Fruit fly (Drosophila melanogaster) whole organism, embryonic: ENCODE data around the gene Mettl4.

ENCODE experiments used
- ATbp ChIP-seq: fragments of 200-800 bp; sonication (Bioruptor generic); optimal IDR thresholded peaks from 2 replicates; lab custom pipeline; 2017; ENCODE audit warnings: missing biosample characterization, mild to moderate bottlenecking, missing genetic modification characterization, missing genetic modification reagents
- Abd-B ChIP-seq: fragments of 200-800 bp; sonication (Bioruptor generic); optimal IDR thresholded peaks from 2 replicates; lab custom pipeline; 2018; ENCODE audit warnings: missing biosample characterization, mild to moderate bottlenecking, missing genetic modification characterization, moderate library complexity
- CG10654 ChIP-seq: fragments of 200-800 bp; sonication (Bioruptor generic); optimal IDR thresholded peaks from 2 replicates; lab custom pipeline; 2016; ENCODE audit warnings: missing biosample characterization, missing genetic modification characterization
- CG11504 ChIP-seq: fragments of 200-800 bp; sonication (Bioruptor generic); optimal IDR thresholded peaks from 3 replicates; lab custom pipeline; 2019; ENCODE audit warnings: missing biosample characterization, mild to moderate bottlenecking, missing genetic modification characterization, moderate library complexity
- CG12155 ChIP-seq: fragments of 200-800 bp; sonication (Bioruptor generic); optimal IDR thresholded peaks from 3 replicates; lab custom pipeline; 2016; ENCODE audit warnings: missing biosample characterization, missing genetic modification characterization
- CG12299 ChIP-seq: fragments of 200-800 bp; sonication (Bioruptor generic); optimal IDR thresholded peaks from 2 replicates; lab custom pipeline; 2018; ENCODE audit warnings: missing biosample characterization, mild to moderate bottlenecking, missing genetic modification characterization
- CG13624 ChIP-seq: fragments of 200-800 bp; sonication (Bioruptor generic); optimal IDR thresholded peaks from 2 replicates; lab custom pipeline; 2016; ENCODE audit warnings: missing biosample characterization, missing genetic modification characterization
- CG16813 ChIP-seq: fragments of 200-800 bp; sonication (Bioruptor generic); IDR thresholded peaks from 3 replicates; pipeline ENCODE4 v1.3.6; 2022; ENCODE audit warnings: missing biosample characterization, missing genetic modification characterization; ENCODE audit not compliant: partially characterized antibody
- CG33213 ChIP-seq: fragments of 200-800 bp; sonication (Bioruptor generic); optimal IDR thresholded peaks from 3 replicates; lab custom pipeline; 2016; ENCODE audit warnings: missing biosample characterization, missing genetic modification characterization
- CG3726 ChIP-seq: fragments of 200-800 bp; sonication (Bioruptor generic); IDR thresholded peaks from 3 replicates; pipeline ENCODE4, ENCODE4 v1.3.6; 2022; ENCODE audit warnings: missing biosample characterization, missing genetic modification characterization
- CG42726 ChIP-seq: fragments of 200-800 bp; sonication (Bioruptor generic); IDR thresholded peaks from 2 replicates; pipeline ENCODE4 v1.3.6; 2022; ENCODE audit warnings: missing biosample characterization, missing genetic modification characterization; ENCODE audit not compliant: partially characterized antibody
- CG4282 ChIP-seq: fragments of 200-800 bp; sonication (Bioruptor generic); optimal IDR thresholded peaks from 2 replicates; lab custom pipeline; 2016; ENCODE audit warnings: missing biosample characterization, missing genetic modification characterization
- CG6254 ChIP-seq: fragments of 200-800 bp; sonication (Bioruptor generic); optimal IDR thresholded peaks from 3 replicates; lab custom pipeline; 2017; ENCODE audit warnings: mild to moderate bottlenecking, missing biosample characterization, missing genetic modification reagents, missing genetic modification characterization
- CG6791 ChIP-seq: fragments of 200-800 bp; sonication (Bioruptor generic); IDR thresholded peaks from 3 replicates; pipeline ENCODE4 v1.3.6; 2022; ENCODE audit warnings: missing biosample characterization, missing genetic modification characterization; ENCODE audit not compliant: partially characterized antibody
- CG7745 ChIP-seq: fragments of 200-800 bp; sonication (Bioruptor generic); optimal IDR thresholded peaks from 2 replicates; lab custom pipeline; 2018; ENCODE audit warnings: missing biosample characterization, mild to moderate bottlenecking, missing genetic modification characterization, moderate library complexity
- CG7928 ChIP-seq: fragments of 200-800 bp; sonication (Bioruptor generic); optimal IDR thresholded peaks from 2 replicates; lab custom pipeline; 2017; ENCODE audit warnings: missing biosample characterization, mild to moderate bottlenecking, missing genetic modification characterization
- CG9817 ChIP-seq: fragments of 200-800 bp; sonication (Bioruptor generic); optimal IDR thresholded peaks from 2 replicates; lab custom pipeline; 2018; ENCODE audit warnings: missing biosample characterization, mild to moderate bottlenecking, missing genetic modification characterization, moderate library complexity
- D ChIP-seq, 2 experiments: fragments of 200-800 bp in 1 of 2; fragments of >200 bp in 1 of 2; sonication (Bioruptor generic) in 1 of 2; optimal IDR thresholded peaks; 2 replicates in 1 of 2; 3 replicates in 1 of 2; lab custom pipeline; 2017; ENCODE audit warnings: mild to moderate bottlenecking in 1 of 2, missing biosample characterization in 1 of 2, missing genetic modification characterization in 1 of 2, missing genetic modification reagents in 1 of 2
- Deaf1 ChIP-seq: fragments of 200-800 bp; optimal IDR thresholded peaks from 3 replicates; lab custom pipeline; 2019; ENCODE audit warnings: missing biosample characterization, mild to moderate bottlenecking, missing genetic modification characterization, moderate library complexity
- E2f2 ChIP-seq: fragments of 200-800 bp; sonication (Bioruptor generic); IDR thresholded peaks from 2 replicates; pipeline ENCODE4 v1.3.6; 2022; ENCODE audit warnings: missing biosample characterization, missing genetic modification characterization
- Fer1 ChIP-seq: fragments of 200-800 bp; sonication (Bioruptor generic); optimal IDR thresholded peaks from 2 replicates; lab custom pipeline; 2017; ENCODE audit warnings: missing biosample characterization, mild to moderate bottlenecking, missing genetic modification characterization
- HLH54F ChIP-seq: fragments of 200-800 bp; sonication (Bioruptor generic); optimal IDR thresholded peaks from 3 replicates; lab custom pipeline; 2016; ENCODE audit warnings: missing biosample characterization, missing genetic modification characterization
- HmgZ ChIP-seq: fragments of 200-800 bp; sonication (Bioruptor generic); optimal IDR thresholded peaks from 2 replicates; lab custom pipeline; 2018; ENCODE audit warnings: missing biosample characterization, mild to moderate bottlenecking, missing genetic modification characterization
- Hsf ChIP-seq: fragments of 200-800 bp; sonication (Bioruptor generic); optimal IDR thresholded peaks from 3 replicates; lab custom pipeline; 2016; ENCODE audit warnings: missing biosample characterization, missing genetic modification characterization
- Lpt ChIP-seq: fragments of >200 bp; optimal IDR thresholded peaks from 2 replicates; lab custom pipeline; 2018; ENCODE audit warnings: missing biosample characterization, missing genetic modification characterization
- Mad ChIP-seq: fragments of 200-800 bp; sonication (Bioruptor generic); optimal IDR thresholded peaks from 2 replicates; lab custom pipeline; 2016; ENCODE audit warnings: missing biosample characterization, missing genetic modification characterization
- NfI ChIP-seq: fragments of 200-800 bp; sonication (Bioruptor generic); optimal IDR thresholded peaks from 3 replicates; lab custom pipeline; 2018; ENCODE audit warnings: missing biosample characterization, mild to moderate bottlenecking, missing genetic modification characterization, moderate library complexity
- Ravus ChIP-seq: fragments of 200-800 bp; sonication (Bioruptor generic); IDR thresholded peaks from 2 replicates; pipeline ENCODE4 v1.3.6; 2022; ENCODE audit warnings: missing biosample characterization, missing genetic modification characterization
- Side ChIP-seq: fragments of 200-800 bp; sonication (Bioruptor generic); optimal IDR thresholded peaks from 2 replicates; lab custom pipeline; 2016; ENCODE audit warnings: missing biosample characterization, missing genetic modification characterization
- Spps ChIP-seq: fragments of 200-800 bp; sonication (Bioruptor generic); optimal IDR thresholded peaks from 2 replicates; lab custom pipeline; 2018; ENCODE audit warnings: missing biosample characterization, mild to moderate bottlenecking, missing genetic modification characterization
- bcd ChIP-seq: fragments of 200-800 bp; sonication (Bioruptor generic); optimal IDR thresholded peaks from 2 replicates; lab custom pipeline; 2017; ENCODE audit warnings: missing biosample characterization, mild to moderate bottlenecking, missing genetic modification characterization
- fru ChIP-seq: fragments of >200 bp; optimal IDR thresholded peaks from 2 replicates; lab custom pipeline; 2017
- fu2 ChIP-seq: fragments of 200-800 bp; sonication (Bioruptor generic); optimal IDR thresholded peaks from 2 replicates; lab custom pipeline; 2016; ENCODE audit warnings: missing biosample characterization, missing genetic modification characterization
- gce ChIP-seq: fragments of 200-800 bp; sonication (Bioruptor generic); IDR thresholded peaks from 3 replicates; pipeline ENCODE4 v1.3.6; 2022; ENCODE audit warnings: missing biosample characterization, missing genetic modification characterization
- gsb-n ChIP-seq: fragments of 200-800 bp; sonication (Bioruptor generic); optimal IDR thresholded peaks from 3 replicates; lab custom pipeline; 2018; ENCODE audit warnings: missing biosample characterization, mild to moderate bottlenecking, missing genetic modification characterization
- hkb ChIP-seq, 2 experiments: fragments of 200-800 bp in 1 of 2; fragments of >200 bp in 1 of 2; sonication (Bioruptor generic) in 1 of 2; IDR thresholded peaks in 1 of 2; optimal IDR thresholded peaks in 1 of 2; 2 replicates each; pipeline versions ENCODE4 v1.3.6 to Lab custom; 2017 to 2022; ENCODE audit warnings: missing biosample characterization in 1 of 2, missing genetic modification characterization in 1 of 2
- jigr1 ChIP-seq: fragments of 200-800 bp; sonication (Bioruptor generic); IDR thresholded peaks from 3 replicates; pipeline ENCODE4 v1.3.6; 2022; ENCODE audit warnings: missing biosample characterization, missing genetic modification characterization
- kay ChIP-seq: fragments of 200-800 bp; sonication (Bioruptor generic); optimal IDR thresholded peaks from 2 replicates; lab custom pipeline; 2016; ENCODE audit warnings: missing biosample characterization, missing genetic modification characterization
- lbe ChIP-seq: fragments of 200-800 bp; sonication (Bioruptor generic); optimal IDR thresholded peaks from 2 replicates; lab custom pipeline; 2016; ENCODE audit warnings: missing biosample characterization, mild to moderate bottlenecking, missing genetic modification characterization
- mld ChIP-seq: fragments of 200-800 bp; sonication (Bioruptor generic); IDR thresholded peaks from 3 replicates; pipeline ENCODE4 v1.3.6; 2022; ENCODE audit warnings: missing biosample characterization, missing genetic modification characterization; ENCODE audit not compliant: partially characterized antibody
- nerfin-1 ChIP-seq: fragments of 200-800 bp; sonication (Bioruptor generic); optimal IDR thresholded peaks from 3 replicates; lab custom pipeline; 2019; ENCODE audit warnings: missing biosample characterization, mild to moderate bottlenecking, missing genetic modification characterization, moderate library complexity
- nmo ChIP-seq: fragments of 200-800 bp; sonication (Bioruptor generic); optimal IDR thresholded peaks from 2 replicates; lab custom pipeline; 2018; ENCODE audit warnings: missing biosample characterization, mild to moderate bottlenecking, missing genetic modification characterization, moderate library complexity
- onecut ChIP-seq: fragments of 200-800 bp; sonication (Bioruptor generic); IDR thresholded peaks from 2 replicates; pipeline ENCODE4 v1.3.6; 2022; ENCODE audit warnings: missing biosample characterization, missing genetic modification characterization
- ranshi ChIP-seq: fragments of 200-800 bp; sonication (Bioruptor generic); IDR thresholded peaks from 2 replicates; pipeline ENCODE4 v1.3.6; 2022; ENCODE audit warnings: missing biosample characterization, missing genetic modification characterization
- sug ChIP-seq: fragments of 200-800 bp; optimal IDR thresholded peaks from 2 replicates; lab custom pipeline; 2019; ENCODE audit warnings: missing biosample characterization, mild to moderate bottlenecking, missing genetic modification characterization, moderate library complexity
- tll ChIP-seq, 2 experiments: fragments of 200-800 bp in 1 of 2; fragments of >200 bp in 1 of 2; sonication (Bioruptor generic) in 1 of 2; optimal IDR thresholded peaks; 2 replicates each; lab custom pipeline; 2017 to 2019; ENCODE audit warnings: missing biosample characterization in 2 of 2, missing genetic modification characterization in 2 of 2, mild to moderate bottlenecking in 1 of 2, moderate library complexity in 1 of 2
- tna ChIP-seq: fragments of 200-800 bp; sonication (Bioruptor generic); IDR thresholded peaks from 2 replicates; pipeline ENCODE4 v1.3.6; 2022; ENCODE audit warnings: missing biosample characterization, missing genetic modification characterization; ENCODE audit not compliant: partially characterized antibody
- unc-4 ChIP-seq: fragments of 200-800 bp; sonication (Bioruptor generic); IDR thresholded peaks from 2 replicates; pipeline ENCODE4 v1.3.6; 2022; ENCODE audit warnings: missing biosample characterization, missing genetic modification characterization; ENCODE audit not compliant: partially characterized antibody
- wek ChIP-seq: fragments of 200-800 bp; sonication (Bioruptor generic); optimal IDR thresholded peaks from 3 replicates; lab custom pipeline; 2018; ENCODE audit warnings: missing biosample characterization, mild to moderate bottlenecking, missing genetic modification characterization, moderate library complexity
- zen ChIP-seq: fragments of 200-800 bp; sonication (Bioruptor generic); optimal IDR thresholded peaks from 3 replicates; lab custom pipeline; 2018; ENCODE audit warnings: missing biosample characterization, mild to moderate bottlenecking, missing genetic modification characterization, moderate library complexity

Gene Mettl4

DNA sequence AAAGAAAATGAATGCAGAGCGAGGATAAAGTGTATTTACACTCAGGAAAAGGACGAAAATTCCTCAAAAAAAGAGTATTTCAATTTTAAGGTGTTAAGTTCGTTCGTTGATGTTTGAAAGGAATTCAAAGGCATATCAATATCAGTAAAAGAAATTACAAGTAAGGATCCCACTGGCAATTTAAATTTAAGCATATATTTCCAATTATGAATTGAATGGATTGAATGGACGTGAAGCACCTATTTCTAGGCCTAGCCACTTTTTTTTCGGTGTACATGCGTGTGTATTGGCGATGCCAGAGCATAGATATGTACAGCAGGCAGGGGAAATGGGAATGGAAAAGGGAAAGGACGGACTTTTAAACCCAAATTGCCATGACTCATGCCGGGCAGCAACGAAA, 20.4 kb downstream of the Mettl4 start (continued):
- TF ChIP-seq gsb-n (tag; lab: Kevin White, UChicago) (no peak), fru (lab: Kevin White, UChicago) (no peak), lbe (GFP tag; lab: Kevin White, UChicago) (no peak), jigr1 (GFP tag; lab: Robert Waterston, UW) (no peak), Spps (tag; lab: Kevin White, UChicago) (no peak), CG6791 (GFP tag; lab: Robert Waterston, UW) (no peak), Deaf1 (tag; lab: Kevin White, UChicago) (no peak), ranshi (GFP tag; lab: Robert Waterston, UW) (no peak), Abd-B (GFP tag; lab: Kevin White, UChicago) (no peak), CG3726 (no peak), tna (no peak), ATbp (GFP tag; lab: Kevin White, UChicago) (no peak), kay (GFP tag; lab: Kevin White, UChicago) (peak; percentile 22), Hsf (GFP tag; lab: Kevin White, UChicago) (peak; percentile 21), Mad (GFP tag; lab: Kevin White, UChicago) (no peak), CG7745 (tag; lab: Kevin White, UChicago) (no peak), hkb (optimal IDR thresholded peaks at IDR 0.05; lab: Kevin White, UChicago) (no peak), hkb (GFP tag; IDR thresholded peaks at IDR 0.05; lab: Robert Waterston, UW) (no peak), CG16813 (GFP tag; lab: Robert Waterston, UW) (no peak), Lpt (GFP tag; lab: Kevin White, UChicago) (no peak), tll (GFP tag; optimal IDR thresholded peaks at IDR 0.05; lab: Kevin White, UChicago) (peak; percentile 38 to 79), nmo (GFP tag; lab: Kevin White, UChicago) (peak; percentile 25), CG6254 (GFP tag; lab: Kevin White, UChicago) (no peak), HLH54F (GFP tag; lab: Kevin White, UChicago) (peak; percentile 3), bcd (GFP tag; lab: Kevin White, UChicago) (no peak), E2f2 (GFP tag; lab: Robert Waterston, UW) (no peak), CG12155 (GFP tag; lab: Kevin White, UChicago) (no peak), CG10654 (GFP tag; lab: Kevin White, UChicago) (no peak), CG7928 (GFP tag; lab: Kevin White, UChicago) (no peak), mld (GFP tag; lab: Robert Waterston, UW) (no peak), onecut (0 out of 2 replicates have a peak, but pooled peaks have one; percentile 9), CG9817 (tag; lab: Kevin White, UChicago) (no peak), CG4282 (GFP tag; lab: Kevin White, UChicago) (no peak), Ravus (no peak), zen (tag; lab: Kevin White, UChicago) (peak; percentile 80), nerfin-1 (tag; lab: Kevin White, UChicago) (no peak), gce (GFP tag; lab: Robert Waterston, UW) (no peak), CG33213 (GFP tag; lab: Kevin White, UChicago) (no peak), NfI (no peak), HmgZ (tag; lab: Kevin White, UChicago) (no peak), Side (GFP tag; lab: Kevin White, UChicago) (peak; percentile 7), CG13624 (GFP tag; lab: Kevin White, UChicago) (no peak), wek (no peak), D (optimal IDR thresholded peaks at IDR 0.05; lab: Kevin White, UChicago) (no peak), D (GFP tag; optimal IDR thresholded peaks at IDR 0.05; lab: Kevin White, UChicago) (peak; percentile 42), unc-4 (GFP tag; lab: Robert Waterston, UW) (no peak), Fer1 (no peak), CG11504 (tag; lab: Kevin White, UChicago) (no peak), sug (tag; lab: Kevin White, UChicago) (no peak), CG42726 (no peak), fu2 (GFP tag; lab: Kevin White, UChicago) (no peak), CG12299 (tag; lab: Kevin White, UChicago) (no peak)
